Worm (Caenorhabditis elegans) whole organism, midembryonic: ENCODE data around the gene msp-45.

Experiments
- flt-1 ChIP-seq: fragments of 200-800 bp; sonication (Bioruptor generic); IDR thresholded peaks from 2 replicates; pipeline ENCODE4 v1.3.6; 2022; ENCODE audit warnings: missing genetic modification characterization, missing compliant biosample characterization
- med-1 ChIP-seq: sonication (generic microtip); optimal IDR thresholded peaks from 2 replicates; lab custom pipeline; 2017; ENCODE audit warnings: missing genetic modification characterization, mild to moderate bottlenecking, missing compliant biosample characterization, antibody characterized with exemption, missing genetic modification reagents; ENCODE audit not compliant: insufficient read depth
- ref-1 ChIP-seq: fragments of 200-800 bp; sonication (Bioruptor generic); conservative IDR thresholded peaks from 2 replicates; pipeline ENCODE4 v1.3.6; 2022; ENCODE audit warnings: missing genetic modification reagents, missing genetic modification characterization, missing compliant biosample characterization
- tab-1 ChIP-seq: fragments of 200-800 bp; sonication (Bioruptor generic); IDR thresholded peaks from 2 replicates; pipeline ENCODE4 v1.3.6; 2022; ENCODE audit warnings: missing genetic modification characterization, missing compliant biosample characterization
- ztf-29 ChIP-seq: fragments of 200-800 bp; sonication (Bioruptor generic); IDR thresholded peaks from 2 replicates; pipeline ENCODE4 v1.3.6; 2022; ENCODE audit warnings: missing genetic modification reagents, missing genetic modification characterization, missing compliant biosample characterization

- TF ChIP-seq tab-1 (no peak), med-1 (GFP tag; lab: Kevin White, UChicago) (no peak), flt-1 (GFP tag; lab: Robert Waterston, UW) (no peak), ztf-29 (GFP tag; lab: Robert Waterston, UW) (no peak), ref-1 (no peak)
Measured at ce11 chrII:5200987-5201582, 44.2 kb upstream of the msp-45 start.
